Worm (Caenorhabditis elegans): Measurements from ENCODE around the gene shpk-1.

DNA sequence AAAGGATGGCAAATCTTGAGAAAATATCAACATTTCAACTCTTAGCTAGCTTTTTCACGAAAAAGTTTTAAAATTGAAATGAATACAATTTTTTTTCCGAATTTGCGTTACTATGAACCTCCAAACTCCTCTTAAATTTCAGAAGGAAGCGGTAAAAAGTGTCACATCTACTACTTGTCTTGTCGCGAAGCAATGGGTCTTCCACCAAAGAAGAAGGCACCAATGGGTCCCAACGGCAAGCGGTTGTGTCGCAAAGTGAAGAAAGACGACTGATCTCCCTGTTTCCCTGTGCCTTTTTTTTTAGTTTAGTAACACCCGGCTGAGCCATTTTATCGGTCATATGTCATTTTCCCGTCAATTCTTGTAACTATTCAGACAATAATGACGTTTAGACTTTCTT lies 13.2 kb downstream of the shpk-1 start:
- TF ChIP-seq nhr-90 (tag; optimal IDR thresholded peaks at IDR 0.05; ENCODE audit: poor library complexity) = no peak
- no peak for TF ChIP-seq pag-3 (tag; optimal IDR thresholded peaks at IDR 0.05; ENCODE audit: borderline replicate concordance, insufficient read depth)
